Fruit fly (Drosophila melanogaster): ENCODE results near the gene CG42831.

CG42831 gene

DNA sequence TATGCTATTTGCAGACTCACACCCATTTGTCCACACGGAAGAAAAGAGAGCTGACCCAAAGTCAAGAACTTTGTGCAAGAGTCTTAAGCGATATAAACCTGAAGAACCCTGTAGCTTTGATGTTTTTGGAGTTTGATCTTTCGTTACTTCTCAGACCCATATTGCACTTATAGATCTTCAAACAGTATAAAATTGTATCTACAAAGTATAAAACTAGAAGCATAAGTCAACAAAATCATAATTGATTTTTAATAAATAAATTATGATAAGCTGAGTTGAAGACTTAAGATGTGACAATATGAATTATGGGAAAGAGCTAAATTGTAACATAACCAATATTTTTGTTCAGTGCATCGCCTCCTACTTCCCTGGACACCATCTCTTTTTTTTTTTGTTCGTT, 12.7 kb downstream of the CG42831 start (continued):
- TF ChIP-seq HLH54F (GFP tag; optimal IDR thresholded peaks at IDR 0.05) (no peak), CG4707 (GFP tag; optimal IDR thresholded peaks at IDR 0.05) (no peak), Sox102F (GFP tag; optimal IDR thresholded peaks at IDR 0.05) (peak; percentile 45), NK7.1 (GFP tag; optimal IDR thresholded peaks at IDR 0.05) (no peak), tap (tag; optimal IDR thresholded peaks at IDR 0.05) (no peak), CG33213 (GFP tag; optimal IDR thresholded peaks at IDR 0.05) (no peak), bab2 (GFP tag; optimal IDR thresholded peaks at IDR 0.05) (no peak), ara (GFP tag; IDR thresholded peaks at IDR 0.05) (no peak), jumu (GFP tag; optimal IDR thresholded peaks at IDR 0.05) (no peak), gcm (GFP tag; optimal IDR thresholded peaks at IDR 0.05) (no peak), YL-1 (GFP tag; optimal IDR thresholded peaks at IDR 0.05) (no peak), CG9609 (GFP tag; optimal IDR thresholded peaks at IDR 0.05) (no peak), gce (GFP tag; IDR thresholded peaks at IDR 0.05) (no peak), CG11560 (tag; IDR thresholded peaks at IDR 0.05) (no peak), D (optimal IDR thresholded peaks at IDR 0.05) (no peak), D (GFP tag; optimal IDR thresholded peaks at IDR 0.05) (no peak), Bgb (GFP tag; IDR thresholded peaks at IDR 0.05; ENCODE audit: partially characterized antibody) (no peak), odd (GFP tag; optimal IDR thresholded peaks at IDR 0.05) (no peak), CG10654 (GFP tag; optimal IDR thresholded peaks at IDR 0.05) (no peak), CG3281 (GFP tag; optimal IDR thresholded peaks at IDR 0.05) (peak; percentile 58), pnt (GFP tag; optimal IDR thresholded peaks at IDR 0.05) (no peak), disco-r (GFP tag; optimal IDR thresholded peaks at IDR 0.05) (no peak), CG4328 (GFP tag; optimal IDR thresholded peaks at IDR 0.05) (no peak), lov (optimal IDR thresholded peaks at IDR 0.05) (no peak), lov (GFP tag; IDR thresholded peaks at IDR 0.05) (no peak), Oaz (GFP tag; IDR thresholded peaks at IDR 0.05) (no peak), CG14710 (tag; optimal IDR thresholded peaks at IDR 0.05) (no peak), Rx (GFP tag; IDR thresholded peaks at IDR 0.05) (no peak), Scr (GFP tag; IDR thresholded peaks at IDR 0.05; ENCODE audit: partially characterized antibody) (no peak), tna (GFP tag; IDR thresholded peaks at IDR 0.05; ENCODE audit: partially characterized antibody) (no peak), Hmx (GFP tag; optimal IDR thresholded peaks at IDR 0.05) (no peak), cato (GFP tag; optimal IDR thresholded peaks at IDR 0.05; ENCODE audit: borderline replicate concordance) (no peak), grau (tag; optimal IDR thresholded peaks at IDR 0.05) (peak; percentile 59), ham (GFP tag; IDR thresholded peaks at IDR 0.05) (no peak), Antp (GFP tag; optimal IDR thresholded peaks at IDR 0.05) (no peak), HLHmδ (GFP tag; optimal IDR thresholded peaks at IDR 0.05) (no peak), ro (GFP tag; IDR thresholded peaks at IDR 0.05) (no peak), CG12155 (GFP tag; optimal IDR thresholded peaks at IDR 0.05) (no peak), CG10979 (tag; optimal IDR thresholded peaks at IDR 0.05) (peak; percentile 3), kah (GFP tag; optimal IDR thresholded peaks at IDR 0.05) (no peak), gsb (GFP tag; IDR thresholded peaks at IDR 0.05) (no peak), chn (GFP tag; optimal IDR thresholded peaks at IDR 0.05) (no peak), CG12299 (tag; optimal IDR thresholded peaks at IDR 0.05) (no peak), Hr51 (GFP tag; optimal IDR thresholded peaks at IDR 0.05) (peak in 1 of 2 experiments; percentile 42), Dbx (GFP tag; IDR thresholded peaks at IDR 0.05) (no peak), Optix (GFP tag; IDR thresholded peaks at IDR 0.05) (no peak), CG11723 (GFP tag; optimal IDR thresholded peaks at IDR 0.05) (no peak), Dp (GFP tag; optimal IDR thresholded peaks at IDR 0.05) (no peak), CG32767 (GFP tag; IDR thresholded peaks at IDR 0.05) (no peak), twi (tag; optimal IDR thresholded peaks at IDR 0.05) (no peak), CG10543 (GFP tag; optimal IDR thresholded peaks at IDR 0.05) (peak; percentile 16), CG15269 (tag; optimal IDR thresholded peaks at IDR 0.05) (peak; percentile 46), CG3726 (GFP tag; IDR thresholded peaks at IDR 0.05) (no peak)

Measured in whole organism, embryonic.